Worm (Caenorhabditis elegans) whole organism, late embryonic: Measurements from ENCODE around the gene C17B7.12.

ENCODE experiments used
- C38D4.7 ChIP-seq: fragments of 200-800 bp; sonication (Bioruptor generic); optimal IDR thresholded peaks from 2 replicates; lab custom pipeline; 2018; ENCODE audit warnings: mild to moderate bottlenecking, missing genetic modification characterization, moderate library complexity, missing compliant biosample characterization
- ahr-1 ChIP-seq: sonication (generic microtip); optimal IDR thresholded peaks from 2 replicates; lab custom pipeline; 2016; ENCODE audit warnings: missing genetic modification characterization, missing compliant biosample characterization
- ama-1 ChIP-seq: fragments of 150-350 bp; optimal IDR thresholded peaks from 2 replicates; lab custom pipeline; 2014
- ceh-2 ChIP-seq: sonication (generic microtip); optimal IDR thresholded peaks from 2 replicates; lab custom pipeline; 2016; ENCODE audit warnings: missing genotype, missing genetic modification characterization, missing compliant biosample characterization
- ceh-22 ChIP-seq: sonication (generic microtip); optimal IDR thresholded peaks from 2 replicates; lab custom pipeline; 2017; ENCODE audit warnings: missing biosample characterization, missing genetic modification characterization
- ceh-24 ChIP-seq: sonication (generic microtip); optimal IDR thresholded peaks from 2 replicates; lab custom pipeline; 2016; ENCODE audit warnings: mild to moderate bottlenecking, missing genetic modification characterization, missing compliant biosample characterization
- ceh-30 ChIP-seq: fragments of 150-350 bp; optimal IDR thresholded peaks from 2 replicates; lab custom pipeline; 2014; ENCODE audit warnings: missing biosample characterization, missing genetic modification characterization
- ceh-31 ChIP-seq: sonication (generic microtip); optimal IDR thresholded peaks from 2 replicates; lab custom pipeline; 2016; ENCODE audit warnings: missing genetic modification characterization, missing compliant biosample characterization
- ceh-34 ChIP-seq: sonication (generic microtip); optimal IDR thresholded peaks from 2 replicates; lab custom pipeline; 2016; ENCODE audit warnings: mild to moderate bottlenecking, missing genetic modification characterization, missing compliant biosample characterization
- ceh-45 ChIP-seq: fragments of 200-800 bp; sonication (Bioruptor generic); IDR thresholded peaks from 2 replicates; pipeline ENCODE4 v1.3.6; 2022; ENCODE audit warnings: missing genetic modification reagents, missing genetic modification characterization, missing compliant biosample characterization
- ceh-6 ChIP-seq: fragments of 200-800 bp; sonication (Bioruptor generic); optimal IDR thresholded peaks from 2 replicates; lab custom pipeline; 2018; ENCODE audit warnings: mild to moderate bottlenecking, missing genetic modification characterization, missing compliant biosample characterization
- ceh-9 ChIP-seq: sonication (generic microtip); optimal IDR thresholded peaks from 2 replicates; lab custom pipeline; 2016; ENCODE audit warnings: mild to moderate bottlenecking, missing genetic modification characterization, inconsistent platforms, missing compliant biosample characterization
- dmd-4 ChIP-seq: sonication (generic microtip); optimal IDR thresholded peaks from 2 replicates; lab custom pipeline; 2016; ENCODE audit warnings: borderline replicate concordance, missing genetic modification characterization, missing compliant biosample characterization
- ets-4 ChIP-seq: sonication (generic microtip); optimal IDR thresholded peaks from 2 replicates; lab custom pipeline; 2016; ENCODE audit warnings: missing genetic modification characterization, missing compliant biosample characterization
- eyg-1 ChIP-seq: sonication (generic microtip); optimal IDR thresholded peaks from 2 replicates; lab custom pipeline; 2016; ENCODE audit warnings: missing genotype, missing genetic modification characterization, missing compliant biosample characterization
- fkh-10 ChIP-seq: fragments of 150-350 bp; optimal IDR thresholded peaks from 2 replicates; lab custom pipeline; 2014; ENCODE audit warnings: missing biosample characterization, missing genetic modification reagents, missing genetic modification characterization
- fkh-6 ChIP-seq: sonication (generic microtip); optimal IDR thresholded peaks from 2 replicates; lab custom pipeline; 2016; ENCODE audit warnings: missing genetic modification characterization, missing compliant biosample characterization
- hlh-13 ChIP-seq: fragments of 200-800 bp; sonication (Bioruptor generic); optimal IDR thresholded peaks from 2 replicates; lab custom pipeline; 2018; ENCODE audit warnings: mild to moderate bottlenecking, missing genetic modification characterization, missing compliant biosample characterization
- hlh-30 ChIP-seq: sonication (generic microtip); optimal IDR thresholded peaks from 2 replicates; lab custom pipeline; 2017; ENCODE audit warnings: antibody characterized with exemption, missing genetic modification characterization, missing compliant biosample characterization; ENCODE audit not compliant: insufficient read depth
- hlh-6 ChIP-seq: sonication (generic microtip); optimal IDR thresholded peaks from 2 replicates; lab custom pipeline; 2016; ENCODE audit warnings: missing genotype, missing genetic modification characterization, missing compliant biosample characterization
- lin-11 ChIP-seq: fragments of 200-800 bp; sonication (Bioruptor generic); optimal IDR thresholded peaks from 2 replicates; lab custom pipeline; 2018; ENCODE audit warnings: mild to moderate bottlenecking, missing genetic modification characterization, missing compliant biosample characterization
- madf-2 ChIP-seq: sonication (generic microtip); optimal IDR thresholded peaks from 2 replicates; lab custom pipeline; 2017; ENCODE audit warnings: missing genetic modification characterization, missing compliant biosample characterization
- mec-3 ChIP-seq: sonication (generic microtip); optimal IDR thresholded peaks from 2 replicates; lab custom pipeline; 2016; ENCODE audit warnings: borderline replicate concordance, missing genetic modification characterization, missing compliant biosample characterization
- nhr-232 ChIP-seq: sonication (generic microtip); optimal IDR thresholded peaks from 2 replicates; lab custom pipeline; 2016; ENCODE audit warnings: missing genetic modification characterization, missing compliant biosample characterization
- npax-4 ChIP-seq: sonication (generic microtip); optimal IDR thresholded peaks from 2 replicates; lab custom pipeline; 2016; ENCODE audit warnings: missing genetic modification characterization, missing compliant biosample characterization
- odd-2 ChIP-seq: sonication (generic microtip); optimal IDR thresholded peaks from 2 replicates; lab custom pipeline; 2017; ENCODE audit warnings: antibody characterized with exemption, mild to moderate bottlenecking, missing genetic modification characterization, missing compliant biosample characterization
- pat-9 ChIP-seq: fragments of 200-800 bp; sonication (Bioruptor generic); optimal IDR thresholded peaks from 2 replicates; lab custom pipeline; 2018; ENCODE audit warnings: mild to moderate bottlenecking, missing genetic modification characterization, moderate library complexity, missing compliant biosample characterization
- pax-1 ChIP-seq: fragments of 150-350 bp; optimal IDR thresholded peaks from 2 replicates; lab custom pipeline; 2014; ENCODE audit warnings: missing biosample characterization, missing genetic modification characterization
- pqm-1 ChIP-seq: sonication (generic microtip); optimal IDR thresholded peaks from 2 replicates; lab custom pipeline; 2016; ENCODE audit warnings: missing genetic modification characterization, missing compliant biosample characterization
- ref-2 ChIP-seq: sonication (generic microtip); optimal IDR thresholded peaks from 2 replicates; lab custom pipeline; 2016; ENCODE audit warnings: missing genetic modification characterization, missing compliant biosample characterization
- rnt-1 ChIP-seq: sonication (generic microtip); optimal IDR thresholded peaks from 2 replicates; lab custom pipeline; 2016; ENCODE audit warnings: missing genetic modification characterization, missing compliant biosample characterization
- sdc-2 ChIP-seq: sonication (generic microtip); optimal IDR thresholded peaks from 2 replicates; lab custom pipeline; 2016; ENCODE audit warnings: missing genotype, missing genetic modification characterization, missing compliant biosample characterization
- sox-2 ChIP-seq: fragments of 200-800 bp; sonication (Bioruptor generic); IDR thresholded peaks from 2 replicates; pipeline ENCODE4 v1.3.6; 2022; ENCODE audit warnings: missing genetic modification reagents, missing genetic modification characterization, missing compliant biosample characterization
- tbx-2 ChIP-seq: sonication (generic microtip); optimal IDR thresholded peaks from 2 replicates; lab custom pipeline; 2016; ENCODE audit warnings: missing genetic modification characterization, missing compliant biosample characterization
- ttx-3 ChIP-seq: sonication (generic microtip); optimal IDR thresholded peaks from 2 replicates; lab custom pipeline; 2016; ENCODE audit warnings: missing genetic modification reagents, missing genetic modification characterization, missing compliant biosample characterization
- unc-3 ChIP-seq, 2 experiments: fragments of 200-800 bp in 1 of 2; sonication (Bioruptor generic) in 1 of 2; sonication (generic microtip) in 1 of 2; conservative IDR thresholded peaks in 1 of 2; optimal IDR thresholded peaks in 1 of 2; 2 replicates each; pipeline versions ENCODE4 v1.3.6 to Lab custom; 2016 to 2022; ENCODE audit warnings: missing compliant biosample characterization in 2 of 2, missing genetic modification characterization in 2 of 2, missing genetic modification reagents in 1 of 2
- unc-55 ChIP-seq: sonication (generic microtip); optimal IDR thresholded peaks from 2 replicates; lab custom pipeline; 2017; ENCODE audit warnings: missing biosample characterization, missing genetic modification reagents, missing genetic modification characterization
- ztf-16 ChIP-seq: sonication (generic microtip); optimal IDR thresholded peaks from 2 replicates; lab custom pipeline; 2017; ENCODE audit warnings: missing genetic modification characterization, missing compliant biosample characterization

The C17B7.12 gene

DNA sequence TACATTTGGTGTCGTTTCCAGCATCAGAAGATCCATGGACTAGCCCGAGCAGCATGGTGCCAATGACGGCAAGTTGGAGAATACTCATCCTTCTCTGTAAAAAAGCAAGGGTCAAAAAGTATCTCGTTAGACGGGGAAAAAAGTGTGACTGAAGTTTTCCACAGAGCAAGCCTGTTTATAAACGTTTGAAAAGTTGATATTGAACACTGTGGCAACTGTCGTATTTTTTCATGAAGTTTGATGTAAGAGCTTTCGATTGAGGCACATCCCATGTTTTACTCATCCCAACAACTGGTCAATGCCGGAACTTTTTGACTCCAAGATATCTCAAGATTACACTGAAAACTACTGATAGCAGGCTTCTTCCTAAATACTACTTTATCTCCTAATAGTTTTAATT, 34.0 kb upstream of the C17B7.12 start, which contains the start of gene F35F10.13:
TSS of gene F35F10.13 (minus strand) at position 101 of the 400 bp plus-strand sequence.
- TF ChIP-seq ttx-3 (tag; lab: Kevin White, UChicago) (no peak), eyg-1 (no peak), fkh-6 (no peak), ceh-34 (tag; lab: Kevin White, UChicago) (no peak), madf-2 (tag; lab: Kevin White, UChicago) (no peak), C38D4.7 (GFP tag; lab: Kevin White, UChicago) (no peak), ref-2 (no peak), npax-4 (tag; lab: Kevin White, UChicago) (no peak), lin-11 (no peak), ztf-16 (tag; lab: Kevin White, UChicago) (no peak), sox-2 (no peak)

ce11 chrV:3320005-3320404, 33.0 kb upstream of the C17B7.12 start, which contains the start of gene F35F10.14:
Gene F35F10.14 (minus strand): TSS chrV:3320105.
- no peak for TF ChIP-seq hlh-6 (tag; lab: Kevin White, UChicago)
- no peak for TF ChIP-seq C38D4.7 (GFP tag; lab: Kevin White, UChicago)
- TF ChIP-seq lin-11: no peak
- TF ChIP-seq pqm-1 (tag; lab: Kevin White, UChicago): no peak
- no peak for TF ChIP-seq ceh-45 (GFP tag; lab: Robert Waterston, UW)
- no peak for TF ChIP-seq eyg-1
- TF ChIP-seq ttx-3 (tag; lab: Kevin White, UChicago): no peak
- no peak for TF ChIP-seq ama-1
- TF ChIP-seq sox-2: no peak
- TF ChIP-seq ceh-22 (tag; lab: Kevin White, UChicago): no peak
- no peak for TF ChIP-seq nhr-232 (tag; lab: Kevin White, UChicago)
- TF ChIP-seq hlh-13 (GFP tag; lab: Kevin White, UChicago): no peak
- TF ChIP-seq pat-9: no peak
- no peak for TF ChIP-seq sdc-2 (tag; lab: Kevin White, UChicago)
- TF ChIP-seq ceh-6 (GFP tag; lab: Kevin White, UChicago): no peak
- no peak for TF ChIP-seq ceh-9 (tag; lab: Kevin White, UChicago)
- TF ChIP-seq tbx-2 (tag; lab: Kevin White, UChicago): no peak
- TF ChIP-seq unc-3 (GFP tag; conservative IDR thresholded peaks at IDR 0.05; lab: Robert Waterston, UW): no peak
- TF ChIP-seq unc-3 (tag; optimal IDR thresholded peaks at IDR 0.05; lab: Kevin White, UChicago): no peak
- TF ChIP-seq, all 69 proteins: peak for 0

DNA sequence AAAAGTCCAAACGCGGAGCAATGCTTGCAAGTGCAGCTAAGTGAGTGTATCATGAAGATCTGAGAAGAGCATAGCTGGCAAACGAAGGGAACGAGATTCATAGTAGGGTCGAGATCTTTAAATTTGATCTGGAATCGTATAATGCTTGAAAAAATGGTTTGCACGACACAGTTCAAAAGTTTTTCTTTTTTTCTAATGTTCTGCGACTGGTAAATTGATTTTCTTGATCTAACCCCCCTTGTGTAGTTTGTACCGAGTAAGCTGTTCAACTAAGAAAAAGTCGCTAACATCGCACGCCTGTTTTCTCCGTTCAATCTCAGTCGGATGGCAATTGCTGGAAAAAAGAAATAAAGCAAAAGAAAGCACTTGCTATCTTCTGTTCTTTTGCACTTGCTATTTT, 32.6 kb upstream of the C17B7.12 start, which contains the start of gene C17B7.14:
TSS of gene C17B7.14 (minus strand) at position 101 of the 400 bp plus-strand sequence.
- TF ChIP-seq mec-3 (tag; lab: Kevin White, UChicago) (no peak), pax-1 (no peak), rnt-1 (tag; lab: Kevin White, UChicago) (no peak), ets-4 (tag; lab: Kevin White, UChicago) (no peak)

DNA sequence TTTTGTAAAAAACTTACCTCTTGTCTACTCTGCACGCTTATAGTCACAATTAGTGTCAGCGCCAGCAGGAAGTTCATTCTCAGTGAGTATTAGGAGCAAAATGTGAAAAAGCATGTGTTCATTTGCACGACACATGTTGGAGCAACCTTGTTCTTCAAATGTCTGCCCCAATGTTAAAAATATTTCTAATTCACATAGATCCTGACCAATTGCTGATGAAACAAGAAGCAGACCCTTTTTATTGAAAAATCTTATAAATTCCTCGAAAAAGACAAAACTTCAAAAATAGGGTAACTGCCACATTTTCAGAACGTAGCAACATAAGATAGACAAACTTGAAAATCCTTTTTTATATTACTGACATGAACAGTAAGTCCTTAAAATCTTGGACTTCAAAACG, 28.8 kb upstream of the C17B7.12 start, which contains the start of gene C17B7.8:
TSS of gene C17B7.8 (minus strand) at position 101 of the 400 bp plus-strand sequence.
- TF ChIP-seq unc-55 (GFP tag; lab: Kevin White, UChicago) (no peak), madf-2 (tag; lab: Kevin White, UChicago) (no peak), fkh-10 (GFP tag; lab: Kevin White, UChicago) (no peak), lin-11 (no peak), odd-2 (tag; lab: Kevin White, UChicago) (no peak), ahr-1 (no peak), pqm-1 (tag; lab: Kevin White, UChicago) (no peak), sox-2 (no peak), ceh-31 (tag; lab: Kevin White, UChicago) (no peak), ceh-24 (tag; lab: Kevin White, UChicago) (no peak), dmd-4 (no peak), hlh-13 (GFP tag; lab: Kevin White, UChicago) (no peak), hlh-30 (tag; lab: Kevin White, UChicago) (no peak), sdc-2 (tag; lab: Kevin White, UChicago) (no peak), ceh-30 (tag; lab: Kevin White, UChicago) (no peak), ama-1 (no peak), fkh-6 (no peak), ceh-2 (tag; lab: Kevin White, UChicago) (no peak)
